Fruit fly (Drosophila melanogaster) whole organism, embryonic: ENCODE data around the gene msd1.

Experiments used
- Atf6 ChIP-seq: fragments of 200-800 bp; sonication (Bioruptor generic); IDR thresholded peaks from 2 replicates; pipeline ENCODE4 v1.3.6; 2022; ENCODE audit warnings: missing biosample characterization, missing genetic modification characterization
- CG10274 ChIP-seq: fragments of 200-800 bp; sonication (Bioruptor generic); optimal IDR thresholded peaks from 3 replicates; lab custom pipeline; 2017; ENCODE audit warnings: missing biosample characterization, mild to moderate bottlenecking, missing genetic modification characterization
- CG11398 ChIP-seq: fragments of 200-800 bp; sonication (Bioruptor generic); optimal IDR thresholded peaks from 2 replicates; lab custom pipeline; 2016; ENCODE audit warnings: missing biosample characterization, missing genetic modification characterization
- CG12155 ChIP-seq: fragments of 200-800 bp; sonication (Bioruptor generic); optimal IDR thresholded peaks from 3 replicates; lab custom pipeline; 2016; ENCODE audit warnings: missing biosample characterization, missing genetic modification characterization
- CG12219 ChIP-seq: fragments of 200-800 bp; sonication (Bioruptor generic); optimal IDR thresholded peaks from 3 replicates; lab custom pipeline; 2018; ENCODE audit warnings: missing biosample characterization, mild to moderate bottlenecking, missing genetic modification characterization
- CG13624 ChIP-seq: fragments of 200-800 bp; sonication (Bioruptor generic); optimal IDR thresholded peaks from 2 replicates; lab custom pipeline; 2016; ENCODE audit warnings: missing biosample characterization, missing genetic modification characterization
- CG17186 ChIP-seq: fragments of 200-800 bp; sonication (Bioruptor generic); optimal IDR thresholded peaks from 3 replicates; lab custom pipeline; 2017; ENCODE audit warnings: missing biosample characterization, missing genetic modification reagents, missing genetic modification characterization
- CG17328 ChIP-seq: fragments of 200-800 bp; sonication (Bioruptor generic); IDR thresholded peaks from 2 replicates; pipeline ENCODE4 v1.3.6; 2022; ENCODE audit warnings: missing biosample characterization, missing genetic modification characterization
- CG17829 ChIP-seq: fragments of 200-800 bp; optimal IDR thresholded peaks from 2 replicates; lab custom pipeline; 2019; ENCODE audit warnings: missing biosample characterization, mild to moderate bottlenecking, missing genetic modification characterization, moderate library complexity
- CG2120 ChIP-seq: fragments of 200-800 bp; sonication (Bioruptor generic); optimal IDR thresholded peaks from 3 replicates; lab custom pipeline; 2016; ENCODE audit warnings: missing biosample characterization, missing genetic modification characterization
- CG30403 ChIP-seq: fragments of 200-800 bp; sonication (Bioruptor generic); optimal IDR thresholded peaks from 3 replicates; lab custom pipeline; 2016; ENCODE audit warnings: missing biosample characterization, missing genetic modification characterization
- CG3065 ChIP-seq: fragments of 200-800 bp; sonication (Bioruptor generic); optimal IDR thresholded peaks from 2 replicates; lab custom pipeline; 2016; ENCODE audit warnings: missing biosample characterization, missing genetic modification characterization
- CG31388 ChIP-seq: fragments of 200-800 bp; sonication (Bioruptor generic); optimal IDR thresholded peaks from 2 replicates; lab custom pipeline; 2016; ENCODE audit warnings: missing biosample characterization, missing genetic modification characterization
- CG32772 ChIP-seq: fragments of 200-800 bp; sonication (Bioruptor generic); IDR thresholded peaks from 2 replicates; pipeline ENCODE4 v1.3.6; 2022; ENCODE audit warnings: missing biosample characterization, missing genetic modification characterization
- CG33557 ChIP-seq: fragments of 200-800 bp; sonication (Bioruptor generic); optimal IDR thresholded peaks from 2 replicates; lab custom pipeline; 2019; ENCODE audit warnings: missing biosample characterization, mild to moderate bottlenecking, missing genetic modification characterization, moderate library complexity
- CG3726 ChIP-seq: fragments of 200-800 bp; sonication (Bioruptor generic); IDR thresholded peaks from 3 replicates; pipeline ENCODE4, ENCODE4 v1.3.6; 2022; ENCODE audit warnings: missing biosample characterization, missing genetic modification characterization
- CG4282 ChIP-seq: fragments of 200-800 bp; sonication (Bioruptor generic); optimal IDR thresholded peaks from 2 replicates; lab custom pipeline; 2016; ENCODE audit warnings: missing biosample characterization, missing genetic modification characterization
- CG6175 ChIP-seq: fragments of 200-800 bp; sonication (Bioruptor generic); IDR thresholded peaks from 3 replicates; pipeline ENCODE4 v1.3.6; 2022; ENCODE audit warnings: missing biosample characterization, missing genetic modification characterization
- CG6683 ChIP-seq: fragments of 200-800 bp; sonication (Bioruptor generic); optimal IDR thresholded peaks from 2 replicates; lab custom pipeline; 2017; ENCODE audit warnings: missing biosample characterization, mild to moderate bottlenecking, missing genetic modification characterization, missing genetic modification reagents
- CHES-1-like ChIP-seq: fragments of 200-800 bp; sonication (Bioruptor generic); optimal IDR thresholded peaks from 2 replicates; lab custom pipeline; 2016; ENCODE audit warnings: missing biosample characterization, missing genetic modification characterization
- CkIIα-i1 ChIP-seq: fragments of 200-800 bp; sonication (Bioruptor generic); IDR thresholded peaks from 2 replicates; pipeline ENCODE4 v1.3.6; 2022; ENCODE audit warnings: missing biosample characterization, missing genetic modification characterization
- Dll ChIP-seq: fragments of 200-800 bp; sonication (Bioruptor generic); IDR thresholded peaks from 4 replicates; pipeline ENCODE4 v1.3.6; 2022; ENCODE audit warnings: missing biosample characterization, missing genetic modification characterization; ENCODE audit not compliant: partially characterized antibody
- E2f1 ChIP-seq: fragments of 200-800 bp; sonication (Bioruptor generic); IDR thresholded peaks from 2 replicates; pipeline ENCODE4 v1.3.6; 2022; ENCODE audit warnings: missing biosample characterization, missing genetic modification characterization
- ERR ChIP-seq: fragments of 200-800 bp; sonication (Bioruptor generic); optimal IDR thresholded peaks from 2 replicates; lab custom pipeline; 2016; ENCODE audit warnings: missing biosample characterization, missing genetic modification characterization
- Gsc ChIP-seq: fragments of 200-800 bp; sonication (Bioruptor generic); IDR thresholded peaks from 2 replicates; pipeline ENCODE4 v1.3.6; 2022; ENCODE audit warnings: missing biosample characterization, missing genetic modification characterization
- Hsf ChIP-seq: fragments of 200-800 bp; sonication (Bioruptor generic); optimal IDR thresholded peaks from 3 replicates; lab custom pipeline; 2016; ENCODE audit warnings: missing biosample characterization, missing genetic modification characterization
- NC2α ChIP-seq: fragments of 200-800 bp; sonication (Bioruptor generic); optimal IDR thresholded peaks from 2 replicates; lab custom pipeline; 2016; ENCODE audit warnings: missing biosample characterization, missing genetic modification characterization
- Nf-YC ChIP-seq: fragments of 200-800 bp; optimal IDR thresholded peaks from 3 replicates; lab custom pipeline; 2019; ENCODE audit warnings: missing biosample characterization, mild to moderate bottlenecking, missing genetic modification characterization, moderate library complexity
- Opbp ChIP-seq: fragments of 200-800 bp; sonication (Bioruptor generic); IDR thresholded peaks from 3 replicates; pipeline ENCODE4 v1.3.6; 2022; ENCODE audit warnings: missing biosample characterization, missing genetic modification characterization; ENCODE audit not compliant: partially characterized antibody
- Pdp1 ChIP-seq, 2 experiments: fragments of 200-800 bp; sonication (Bioruptor generic); optimal IDR thresholded peaks; 3 replicates each; lab custom pipeline; 2016; ENCODE audit warnings: missing biosample characterization in 2 of 2, missing genetic modification characterization in 2 of 2, mild to moderate bottlenecking in 1 of 2, moderate library complexity in 1 of 2
- Rfx ChIP-seq: fragments of 200-800 bp; sonication (Bioruptor generic); IDR thresholded peaks from 2 replicates; pipeline ENCODE4 v1.3.6; 2022; ENCODE audit warnings: missing biosample characterization, missing genetic modification characterization
- Six4 ChIP-seq: fragments of 200-800 bp; sonication (Bioruptor generic); optimal IDR thresholded peaks from 2 replicates; lab custom pipeline; 2016; ENCODE audit warnings: missing biosample characterization, missing genetic modification characterization
- Ssrp ChIP-seq: fragments of 200-800 bp; sonication (Bioruptor generic); optimal IDR thresholded peaks from 2 replicates; lab custom pipeline; 2018; ENCODE audit warnings: missing biosample characterization, mild to moderate bottlenecking, missing genetic modification characterization, moderate library complexity
- TFAM ChIP-seq: fragments of 200-800 bp; sonication (Bioruptor generic); optimal IDR thresholded peaks from 2 replicates; lab custom pipeline; 2017; ENCODE audit warnings: missing biosample characterization, missing genetic modification characterization, inconsistent platforms
- Taf1 ChIP-seq: fragments of 200-800 bp; sonication (Bioruptor generic); IDR thresholded peaks from 2 replicates; pipeline ENCODE4 v1.3.6; 2022; ENCODE audit warnings: missing biosample characterization, missing genetic modification characterization
- Vsx1 ChIP-seq: fragments of 200-800 bp; sonication (Bioruptor generic); optimal IDR thresholded peaks from 2 replicates; lab custom pipeline; 2017; ENCODE audit warnings: missing biosample characterization, mild to moderate bottlenecking, missing genetic modification characterization, missing genetic modification reagents
- bcd ChIP-seq: fragments of 200-800 bp; sonication (Bioruptor generic); optimal IDR thresholded peaks from 2 replicates; lab custom pipeline; 2017; ENCODE audit warnings: missing biosample characterization, mild to moderate bottlenecking, missing genetic modification characterization
- br ChIP-seq: fragments of >200 bp; optimal IDR thresholded peaks from 2 replicates; lab custom pipeline; 2017
- btn ChIP-seq: fragments of 200-800 bp; sonication (Bioruptor generic); optimal IDR thresholded peaks from 2 replicates; lab custom pipeline; 2016; ENCODE audit warnings: missing biosample characterization, missing genetic modification characterization
- crp ChIP-seq, 2 experiments: fragments of 200-800 bp; sonication (Bioruptor generic); optimal IDR thresholded peaks; 2 replicates in 1 of 2; 3 replicates in 1 of 2; lab custom pipeline; 2017; ENCODE audit warnings: missing biosample characterization in 2 of 2, missing genetic modification characterization in 2 of 2, mild to moderate bottlenecking in 1 of 2, moderate library complexity in 1 of 2
- dysf ChIP-seq: fragments of 200-800 bp; sonication (Bioruptor generic); IDR thresholded peaks from 3 replicates; pipeline ENCODE4 v1.3.6; 2022; ENCODE audit warnings: missing biosample characterization, missing genetic modification characterization
- fd96Cb ChIP-seq: fragments of 200-800 bp; sonication (Bioruptor generic); optimal IDR thresholded peaks from 2 replicates; lab custom pipeline; 2018; ENCODE audit warnings: missing biosample characterization, mild to moderate bottlenecking, missing genetic modification characterization, moderate library complexity
- gt ChIP-seq: fragments of 200-800 bp; sonication (Bioruptor generic); IDR thresholded peaks from 2 replicates; pipeline ENCODE4 v1.3.6; 2022; ENCODE audit warnings: missing biosample characterization, missing genetic modification characterization
- hkb ChIP-seq, 2 experiments: fragments of 200-800 bp in 1 of 2; fragments of >200 bp in 1 of 2; sonication (Bioruptor generic) in 1 of 2; IDR thresholded peaks in 1 of 2; optimal IDR thresholded peaks in 1 of 2; 2 replicates each; pipeline versions ENCODE4 v1.3.6 to Lab custom; 2017 to 2022; ENCODE audit warnings: missing biosample characterization in 1 of 2, missing genetic modification characterization in 1 of 2
- hth ChIP-seq: fragments of >200 bp; optimal IDR thresholded peaks from 2 replicates; lab custom pipeline; 2017; ENCODE audit warnings: inconsistent platforms
- nmo ChIP-seq: fragments of 200-800 bp; sonication (Bioruptor generic); optimal IDR thresholded peaks from 2 replicates; lab custom pipeline; 2018; ENCODE audit warnings: missing biosample characterization, mild to moderate bottlenecking, missing genetic modification characterization, moderate library complexity
- otp ChIP-seq: fragments of 200-800 bp; sonication (Bioruptor generic); IDR thresholded peaks from 3 replicates; pipeline ENCODE4, ENCODE4 v1.3.6; 2022; ENCODE audit warnings: missing biosample characterization, missing genetic modification characterization
- seq ChIP-seq: fragments of 200-800 bp; sonication (Bioruptor generic); IDR thresholded peaks from 2 replicates; pipeline ENCODE4 v1.3.6; 2022; ENCODE audit warnings: missing biosample characterization, missing genetic modification characterization
- slou ChIP-seq: fragments of 200-800 bp; sonication (Bioruptor generic); optimal IDR thresholded peaks from 3 replicates; lab custom pipeline; 2016; ENCODE audit warnings: missing biosample characterization, missing genetic modification characterization
- sna ChIP-seq: fragments of 200-800 bp; sonication (Bioruptor generic); IDR thresholded peaks from 2 replicates; pipeline ENCODE4 v1.3.6; 2022; ENCODE audit warnings: missing biosample characterization, missing genetic modification characterization; ENCODE audit not compliant: partially characterized antibody
- tgo ChIP-seq: fragments of 200-800 bp; sonication (Bioruptor generic); IDR thresholded peaks from 3 replicates; pipeline ENCODE4 v1.3.6; 2022; ENCODE audit warnings: missing biosample characterization, missing genetic modification characterization
- ttk ChIP-seq: fragments of 200-800 bp; sonication (Bioruptor generic); IDR thresholded peaks from 2 replicates; pipeline ENCODE4 v2.1.2; 2022; ENCODE audit warnings: missing biosample characterization, missing genetic modification characterization

msd1 gene

DNA sequence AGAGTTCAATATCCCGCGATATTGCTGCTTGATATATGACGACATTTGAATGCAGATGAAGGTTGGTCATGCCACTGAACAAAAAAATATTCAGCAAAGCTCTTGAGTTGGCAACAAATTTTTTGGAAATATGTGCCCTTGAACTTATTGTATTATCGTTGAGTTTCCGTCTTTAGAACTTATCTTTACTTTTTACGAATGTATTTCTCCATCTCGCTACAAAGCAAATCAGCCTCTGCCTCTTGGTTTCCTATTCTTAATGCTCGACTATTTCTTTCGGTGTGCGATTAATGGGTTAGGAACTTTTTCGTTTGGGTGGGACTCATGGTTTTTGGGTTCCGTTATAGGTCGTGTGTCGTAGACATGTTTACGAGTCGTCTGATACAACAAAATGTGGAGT lies 8.4 kb upstream of the msd1 start (continued):
- TF ChIP-seq CG17829 (tag; lab: Kevin White, UChicago) (peak; percentile 82), hkb (optimal IDR thresholded peaks at IDR 0.05; lab: Kevin White, UChicago) (no peak), hkb (GFP tag; IDR thresholded peaks at IDR 0.05; lab: Robert Waterston, UW) (peak; percentile 71), CG33557 (GFP tag; lab: Kevin White, UChicago) (peak; percentile 88), br (lab: Kevin White, UChicago) (no peak), hth (lab: Kevin White, UChicago) (no peak), nmo (GFP tag; lab: Kevin White, UChicago) (peak; percentile 89), Pdp1 (GFP tag; optimal IDR thresholded peaks at IDR 0.05; lab: Kevin White, UChicago) (peak; percentile 49 to 66), Vsx1 (peak; percentile 3), tgo (peak; percentile 27; the same call in 1 of the 3 replicates), ttk (GFP tag; lab: Robert Waterston, UW) (peak; percentile 32; the same call in 1 of the 2 replicates), TFAM (GFP tag; lab: Kevin White, UChicago) (peak; percentile 10), Dll (GFP tag; lab: Robert Waterston, UW) (no peak), CG17328 (peak; percentile 84), CG4282 (GFP tag; lab: Kevin White, UChicago) (no peak), Taf1 (no peak), CG32772 (GFP tag; lab: Robert Waterston, UW) (peak; percentile 69), CG17186 (GFP tag; lab: Kevin White, UChicago) (peak; percentile 31), Nf-YC (tag; lab: Kevin White, UChicago) (no peak), dysf (GFP tag; lab: Robert Waterston, UW) (peak; percentile 51; the same call in 2 of the 3 replicates), bcd (peak; percentile 56), btn (GFP tag; lab: Kevin White, UChicago) (peak; percentile 33), CG3726 (no peak), CG10274 (GFP tag; lab: Kevin White, UChicago) (no peak), crp (GFP tag; optimal IDR thresholded peaks at IDR 0.05; lab: Kevin White, UChicago) (no peak), NC2α (GFP tag; lab: Kevin White, UChicago) (peak; percentile 74), slou (no peak), CkIIα-i1 (GFP tag; lab: Robert Waterston, UW) (no peak), CG3065 (GFP tag; lab: Kevin White, UChicago) (peak; percentile 27), Gsc (GFP tag; lab: Robert Waterston, UW) (no peak), CG13624 (GFP tag; lab: Kevin White, UChicago) (peak; percentile 11), CG12219 (GFP tag; lab: Kevin White, UChicago) (peak; percentile 71), CG6683 (GFP tag; lab: Kevin White, UChicago) (no peak), Ssrp (peak; percentile 83), Six4 (GFP tag; lab: Kevin White, UChicago) (peak; percentile 69), CG12155 (GFP tag; lab: Kevin White, UChicago) (peak; percentile 50), CG30403 (GFP tag; lab: Kevin White, UChicago) (peak; percentile 68), sna (GFP tag; lab: Robert Waterston, UW) (no peak), ERR (GFP tag; lab: Kevin White, UChicago) (peak; percentile 42), otp (peak; percentile 83; the same call in 2 of the 3 replicates), fd96Cb (tag; lab: Kevin White, UChicago) (peak; percentile 76), Hsf (GFP tag; lab: Kevin White, UChicago) (peak; percentile 77), CG31388 (GFP tag; lab: Kevin White, UChicago) (peak; percentile 18), seq (GFP tag; lab: Robert Waterston, UW) (no peak), CG2120 (GFP tag; lab: Kevin White, UChicago) (peak; percentile 45), gt (GFP tag; lab: Robert Waterston, UW) (peak; percentile 24; the same call in 1 of the 2 replicates), CHES-1-like (GFP tag; lab: Kevin White, UChicago) (peak; percentile 63), Rfx (GFP tag; lab: Robert Waterston, UW) (no peak), Atf6 (GFP tag; lab: Robert Waterston, UW) (no peak), CG6175 (GFP tag; lab: Robert Waterston, UW) (no peak), E2f1 (GFP tag; lab: Robert Waterston, UW) (peak; percentile 44), CG11398 (GFP tag; lab: Kevin White, UChicago) (peak; percentile 43), Opbp (GFP tag; lab: Robert Waterston, UW) (no peak)
